Fruit fly (Drosophila melanogaster): ENCODE results near the gene CG4572.
A peak's percentile ranks its signal among the peaks of the same experiment; 100 is the strongest.

The CG4572 gene

dm6 chr3R:19880431-19880939 lies 16.3 kb upstream of the CG4572 start (continued):
- TF ChIP-seq CG12299 (tag; optimal IDR thresholded peaks at IDR 0.05) (peak; percentile 44), CG14965 (GFP tag; optimal IDR thresholded peaks at IDR 0.05; ENCODE audit: borderline replicate concordance) (no peak), disco-r (GFP tag; optimal IDR thresholded peaks at IDR 0.05) (peak; percentile 12), CG34224 (GFP tag; IDR thresholded peaks at IDR 0.05; ENCODE audit: partially characterized antibody) (0 out of 3 replicates have a peak, but pooled peaks have one; percentile 16), CG6689 (GFP tag; IDR thresholded peaks at IDR 0.05) (peak; percentile 49), CG17361 (GFP tag; IDR thresholded peaks at IDR 0.05) (peak; percentile 63), lov (optimal IDR thresholded peaks at IDR 0.05) (no peak), lov (GFP tag; IDR thresholded peaks at IDR 0.05) (0 out of 3 replicates have a peak, but pooled peaks have one; percentile 55), Hsf (GFP tag; optimal IDR thresholded peaks at IDR 0.05) (peak; percentile 34), CG6791 (GFP tag; IDR thresholded peaks at IDR 0.05; ENCODE audit: partially characterized antibody) (no peak), CG34376 (GFP tag; optimal IDR thresholded peaks at IDR 0.05) (peak; percentile 77), slp2 (GFP tag; optimal IDR thresholded peaks at IDR 0.05) (no peak), zf30C (GFP tag; optimal IDR thresholded peaks at IDR 0.05) (no peak), esg (GFP tag; conservative IDR thresholded peaks at IDR 0.05) (no peak; the same call in 1 of the 2 replicates), CG2712 (tag; optimal IDR thresholded peaks at IDR 0.05) (peak; percentile 60), HLH4C (GFP tag; IDR thresholded peaks at IDR 0.05; ENCODE audit: partially characterized antibody) (no peak), CG1024 (GFP tag; IDR thresholded peaks at IDR 0.05) (no peak), CG4360 (GFP tag; IDR thresholded peaks at IDR 0.05) (peak; percentile 62), Hey (tag; optimal IDR thresholded peaks at IDR 0.05) (peak; percentile 9), Vsx1 (GFP tag; optimal IDR thresholded peaks at IDR 0.05) (no peak), az2 (GFP tag; optimal IDR thresholded peaks at IDR 0.05) (peak; percentile 27), CG15269 (tag; optimal IDR thresholded peaks at IDR 0.05) (peak; percentile 75), CG10147 (GFP tag; optimal IDR thresholded peaks at IDR 0.05) (peak; percentile 54), Optix (GFP tag; IDR thresholded peaks at IDR 0.05) (0 out of 3 replicates have a peak, but pooled peaks have one; percentile 26), Drgx (GFP tag; IDR thresholded peaks at IDR 0.05) (peak; percentile 37; the same call in 1 of the 2 replicates), CG14050 (GFP tag; IDR thresholded peaks at IDR 0.05) (peak; percentile 44; the same call in 2 of the 3 replicates), shn (GFP tag; optimal IDR thresholded peaks at IDR 0.05) (peak; percentile 27), CG34422 (GFP tag; IDR thresholded peaks at IDR 0.05) (peak; percentile 30; the same call in 1 of the 3 replicates), CG10274 (GFP tag; optimal IDR thresholded peaks at IDR 0.05) (no peak), CG11085 (GFP tag; IDR thresholded peaks at IDR 0.05) (no peak), CG8944 (GFP tag; optimal IDR thresholded peaks at IDR 0.05) (peak; percentile 8), gcm (GFP tag; optimal IDR thresholded peaks at IDR 0.05) (peak; percentile 34), CG5180 (GFP tag; optimal IDR thresholded peaks at IDR 0.05) (peak; percentile 40), Ets97D (GFP tag; optimal IDR thresholded peaks at IDR 0.05) (peak; percentile 91), CG2678 (tag; optimal IDR thresholded peaks at IDR 0.05) (peak; percentile 79), CG15479 (GFP tag; optimal IDR thresholded peaks at IDR 0.05) (no peak), CG30020 (tag; optimal IDR thresholded peaks at IDR 0.05) (no peak), tio (GFP tag; optimal IDR thresholded peaks at IDR 0.05) (no peak)

DNA sequence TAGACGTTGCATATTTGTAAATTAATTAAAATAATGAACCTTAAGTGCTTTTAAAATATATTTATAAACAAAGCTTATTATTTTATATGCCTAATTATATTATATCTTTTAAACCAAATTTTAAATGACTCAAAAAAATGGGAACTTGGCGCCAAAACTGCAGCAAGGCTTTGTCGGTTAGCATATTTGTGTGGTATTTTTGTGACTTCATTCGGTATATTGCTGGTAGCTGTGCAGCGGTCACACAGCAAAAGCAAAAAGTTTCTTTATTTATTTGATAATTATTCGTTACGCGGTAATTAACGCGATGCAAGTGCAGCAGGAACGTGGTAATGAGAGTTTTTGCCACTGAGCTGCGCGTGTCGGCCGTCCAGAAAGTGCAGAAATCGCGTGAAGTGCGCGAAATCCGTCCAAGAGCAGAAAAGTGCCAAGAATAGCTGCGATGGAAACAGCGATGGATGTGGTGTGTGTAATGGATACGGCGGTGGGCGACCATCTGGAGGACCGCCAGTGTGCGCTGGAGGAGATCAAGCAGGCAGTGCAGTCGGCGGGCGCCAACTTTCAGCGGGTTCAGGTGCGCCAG lies 15.4 kb upstream of the CG4572 start, which contains the start of gene Ask1:
Ask1 (plus strand) TSS at position 250 of the 583 bp plus-strand sequence.
- TF ChIP-seq CG15514 (GFP tag; optimal IDR thresholded peaks at IDR 0.05) (peak; percentile 44), CrebB (tag; optimal IDR thresholded peaks at IDR 0.05) (no peak), Elba2 (GFP tag; optimal IDR thresholded peaks at IDR 0.05) (no peak), otp (GFP tag; IDR thresholded peaks at IDR 0.05) (peak; percentile 19; the same call in 1 of the 3 replicates), CG17359 (tag; optimal IDR thresholded peaks at IDR 0.05) (no peak), CG13287 (GFP tag; IDR thresholded peaks at IDR 0.05; ENCODE audit: partially characterized antibody) (0 out of 2 replicates have a peak, but pooled peaks have one; percentile 6), CG4820 (GFP tag; optimal IDR thresholded peaks at IDR 0.05) (no peak), stwl (tag; optimal IDR thresholded peaks at IDR 0.05) (peak; percentile 11), exex (tag; optimal IDR thresholded peaks at IDR 0.05) (peak; percentile 16), MBD-R2 (GFP tag; IDR thresholded peaks at IDR 0.05) (peak; percentile 59), tio (GFP tag; optimal IDR thresholded peaks at IDR 0.05) (no peak), CG14860 (GFP tag; IDR thresholded peaks at IDR 0.05; ENCODE audit: partially characterized antibody) (no peak), fd102C (GFP tag; optimal IDR thresholded peaks at IDR 0.05) (no peak), dm (GFP tag; optimal IDR thresholded peaks at IDR 0.05) (peak; percentile 0)
